Fruit fly (Drosophila melanogaster) whole organism, embryonic: ENCODE results near the gene JMJD5.

Experiments
- Antp ChIP-seq: fragments of 200-800 bp; sonication (Bioruptor generic); optimal IDR thresholded peaks from 3 replicates; lab custom pipeline; 2016; ENCODE audit warnings: missing biosample characterization, missing genetic modification characterization
- CG10321 ChIP-seq: fragments of 200-800 bp; sonication (Bioruptor generic); IDR thresholded peaks from 2 replicates; pipeline ENCODE4 v1.3.6; 2022; ENCODE audit warnings: missing biosample characterization, missing genetic modification characterization
- CG10565 ChIP-seq: fragments of 200-800 bp; sonication (Bioruptor generic); optimal IDR thresholded peaks from 3 replicates; lab custom pipeline; 2016; ENCODE audit warnings: missing biosample characterization, mild to moderate bottlenecking, missing genetic modification characterization
- CG10654 ChIP-seq: fragments of 200-800 bp; sonication (Bioruptor generic); optimal IDR thresholded peaks from 2 replicates; lab custom pipeline; 2016; ENCODE audit warnings: missing biosample characterization, missing genetic modification characterization
- CG11723 ChIP-seq: fragments of 200-800 bp; sonication (Bioruptor generic); optimal IDR thresholded peaks from 2 replicates; lab custom pipeline; 2017; ENCODE audit warnings: missing biosample characterization, mild to moderate bottlenecking, missing genetic modification characterization
- CG12155 ChIP-seq: fragments of 200-800 bp; sonication (Bioruptor generic); optimal IDR thresholded peaks from 3 replicates; lab custom pipeline; 2016; ENCODE audit warnings: missing biosample characterization, missing genetic modification characterization
- CG12391 ChIP-seq: fragments of 200-800 bp; sonication (Bioruptor generic); optimal IDR thresholded peaks from 3 replicates; lab custom pipeline; 2018; ENCODE audit warnings: missing biosample characterization, mild to moderate bottlenecking, missing genetic modification characterization, moderate library complexity
- CG13123 ChIP-seq: fragments of 200-800 bp; sonication (Bioruptor generic); optimal IDR thresholded peaks from 2 replicates; lab custom pipeline; 2016; ENCODE audit warnings: missing biosample characterization, missing genetic modification characterization
- CG14441 ChIP-seq: fragments of 200-800 bp; sonication (Bioruptor generic); IDR thresholded peaks from 2 replicates; pipeline ENCODE4 v1.3.6; 2022; ENCODE audit warnings: missing biosample characterization, missing genetic modification characterization
- CG15479 ChIP-seq: fragments of 200-800 bp; sonication (Bioruptor generic); optimal IDR thresholded peaks from 3 replicates; lab custom pipeline; 2019; ENCODE audit warnings: missing biosample characterization, mild to moderate bottlenecking, missing genetic modification characterization, moderate library complexity
- CG17361 ChIP-seq: fragments of 200-800 bp; sonication (Bioruptor generic); IDR thresholded peaks from 3 replicates; pipeline ENCODE4 v1.3.6; 2022; ENCODE audit warnings: missing biosample characterization, missing genetic modification characterization
- CG17568 ChIP-seq: fragments of 200-800 bp; sonication (Bioruptor generic); optimal IDR thresholded peaks from 2 replicates; lab custom pipeline; 2018; ENCODE audit warnings: missing biosample characterization, mild to moderate bottlenecking, missing genetic modification characterization, moderate library complexity
- CG2875 ChIP-seq: fragments of 200-800 bp; sonication (Bioruptor generic); optimal IDR thresholded peaks from 2 replicates; lab custom pipeline; 2017; ENCODE audit warnings: missing biosample characterization, mild to moderate bottlenecking, missing genetic modification characterization, missing genetic modification reagents
- CG3065 ChIP-seq: fragments of 200-800 bp; sonication (Bioruptor generic); optimal IDR thresholded peaks from 2 replicates; lab custom pipeline; 2016; ENCODE audit warnings: missing biosample characterization, missing genetic modification characterization
- CG32532 ChIP-seq: fragments of 200-800 bp; sonication (Bioruptor generic); IDR thresholded peaks from 2 replicates; pipeline ENCODE4 v1.3.6; 2022; ENCODE audit warnings: missing biosample characterization, missing genetic modification characterization
- CG43689 ChIP-seq: fragments of 200-800 bp; sonication (Bioruptor generic); IDR thresholded peaks from 2 replicates; pipeline ENCODE4 v1.3.6; 2022; ENCODE audit warnings: missing biosample characterization, missing genetic modification characterization
- CG4404 ChIP-seq: fragments of 200-800 bp; sonication (Bioruptor generic); IDR thresholded peaks from 2 replicates; pipeline ENCODE4 v1.3.6; 2022; ENCODE audit warnings: missing biosample characterization, missing genetic modification characterization
- D ChIP-seq, 2 experiments: fragments of 200-800 bp in 1 of 2; fragments of >200 bp in 1 of 2; sonication (Bioruptor generic) in 1 of 2; optimal IDR thresholded peaks; 2 replicates in 1 of 2; 3 replicates in 1 of 2; lab custom pipeline; 2017; ENCODE audit warnings: mild to moderate bottlenecking in 1 of 2, missing biosample characterization in 1 of 2, missing genetic modification characterization in 1 of 2, missing genetic modification reagents in 1 of 2
- Dip3 ChIP-seq: fragments of 200-800 bp; sonication (Bioruptor generic); optimal IDR thresholded peaks from 3 replicates; lab custom pipeline; 2016; ENCODE audit warnings: missing biosample characterization, missing genetic modification characterization
- Ets65A ChIP-seq: fragments of 200-800 bp; sonication (Bioruptor generic); peaks from one replicate; lab custom pipeline; 2016; ENCODE audit warnings: missing biosample characterization, missing genetic modification characterization
- Gsc ChIP-seq: fragments of 200-800 bp; sonication (Bioruptor generic); IDR thresholded peaks from 2 replicates; pipeline ENCODE4 v1.3.6; 2022; ENCODE audit warnings: missing biosample characterization, missing genetic modification characterization
- HLH3B ChIP-seq: fragments of 200-800 bp; sonication (Bioruptor generic); IDR thresholded peaks from 2 replicates; pipeline ENCODE4 v1.3.6; 2022; ENCODE audit warnings: missing biosample characterization, missing genetic modification characterization
- Hr39 ChIP-seq: fragments of >200 bp; optimal IDR thresholded peaks from 2 replicates; lab custom pipeline; 2017
- Kr ChIP-seq: fragments of 200-800 bp; sonication (Bioruptor generic); optimal IDR thresholded peaks from 2 replicates; lab custom pipeline; 2017; ENCODE audit warnings: missing biosample characterization, mild to moderate bottlenecking, missing genetic modification characterization
- Mad ChIP-seq: fragments of 200-800 bp; sonication (Bioruptor generic); optimal IDR thresholded peaks from 2 replicates; lab custom pipeline; 2016; ENCODE audit warnings: missing biosample characterization, missing genetic modification characterization
- Max ChIP-seq: fragments of 200-800 bp; sonication (Bioruptor generic); optimal IDR thresholded peaks from 2 replicates; lab custom pipeline; 2016; ENCODE audit warnings: missing biosample characterization, mild to moderate bottlenecking, missing genetic modification characterization
- Xbp1 ChIP-seq: fragments of 200-800 bp; sonication (Bioruptor generic); optimal IDR thresholded peaks from 3 replicates; lab custom pipeline; 2016; ENCODE audit warnings: missing biosample characterization, mild to moderate bottlenecking, missing genetic modification characterization
- Xrp1 ChIP-seq: fragments of 200-800 bp; sonication (Bioruptor generic); IDR thresholded peaks from 2 replicates; pipeline ENCODE4 v1.3.6; 2022; ENCODE audit warnings: missing biosample characterization, missing genetic modification characterization
- ato ChIP-seq: fragments of 200-800 bp; sonication (Bioruptor generic); IDR thresholded peaks from 2 replicates; pipeline ENCODE4 v1.3.6; 2022; ENCODE audit warnings: missing biosample characterization, missing genetic modification characterization; ENCODE audit not compliant: partially characterized antibody
- btn ChIP-seq: fragments of 200-800 bp; sonication (Bioruptor generic); optimal IDR thresholded peaks from 2 replicates; lab custom pipeline; 2016; ENCODE audit warnings: missing biosample characterization, missing genetic modification characterization
- cg ChIP-seq: fragments of 200-800 bp; sonication (Bioruptor generic); optimal IDR thresholded peaks from 3 replicates; lab custom pipeline; 2019; ENCODE audit warnings: missing biosample characterization, mild to moderate bottlenecking, missing genetic modification characterization, moderate library complexity
- fd102C ChIP-seq: fragments of 200-800 bp; sonication (Bioruptor generic); optimal IDR thresholded peaks from 2 replicates; lab custom pipeline; 2018; ENCODE audit warnings: missing biosample characterization, mild to moderate bottlenecking, missing genetic modification characterization, moderate library complexity
- gcm2 ChIP-seq: fragments of 200-800 bp; sonication (Bioruptor generic); optimal IDR thresholded peaks from 2 replicates; lab custom pipeline; 2016; ENCODE audit warnings: missing biosample characterization, missing genetic modification characterization
- kah ChIP-seq: fragments of 200-800 bp; sonication (Bioruptor generic); optimal IDR thresholded peaks from 2 replicates; lab custom pipeline; 2018; ENCODE audit warnings: missing biosample characterization, mild to moderate bottlenecking, missing genetic modification characterization
- kay ChIP-seq: fragments of 200-800 bp; sonication (Bioruptor generic); optimal IDR thresholded peaks from 2 replicates; lab custom pipeline; 2016; ENCODE audit warnings: missing biosample characterization, missing genetic modification characterization
- klu ChIP-seq: fragments of 200-800 bp; sonication (Bioruptor generic); IDR thresholded peaks from 2 replicates; pipeline ENCODE4 v1.3.6; 2022; ENCODE audit warnings: missing biosample characterization, missing genetic modification characterization
- p53 ChIP-seq: fragments of 200-800 bp; sonication (Bioruptor generic); optimal IDR thresholded peaks from 2 replicates; lab custom pipeline; 2016; ENCODE audit warnings: missing biosample characterization, missing genetic modification characterization
- prd ChIP-seq, 3 experiments: fragments of >200 bp in 2 of 3; fragments of 200-800 bp in 1 of 3; sonication (Bioruptor generic) in 1 of 3; optimal IDR thresholded peaks in 2 of 3; IDR thresholded peaks in 1 of 3; 2 replicates in 2 of 3; 3 replicates in 1 of 3; pipeline versions ENCODE4 v1.3.6 to Lab custom; 2017 to 2022; ENCODE audit warnings: missing biosample characterization in 1 of 3, missing genetic modification characterization in 1 of 3
- pros ChIP-seq: fragments of 200-800 bp; sonication (Bioruptor generic); optimal IDR thresholded peaks from 3 replicates; lab custom pipeline; 2019; ENCODE audit warnings: missing biosample characterization, mild to moderate bottlenecking, missing genetic modification characterization, moderate library complexity
- sens-2 ChIP-seq: fragments of 200-800 bp; sonication (Bioruptor generic); IDR thresholded peaks from 2 replicates; pipeline ENCODE4 v1.3.6; 2022; ENCODE audit warnings: missing biosample characterization, missing genetic modification characterization
- slbo ChIP-seq: fragments of 200-800 bp; sonication (Bioruptor generic); IDR thresholded peaks from 2 replicates; pipeline ENCODE4 v1.3.6; 2022; ENCODE audit warnings: missing biosample characterization, missing genetic modification characterization
- sna ChIP-seq: fragments of 200-800 bp; sonication (Bioruptor generic); IDR thresholded peaks from 2 replicates; pipeline ENCODE4 v1.3.6; 2022; ENCODE audit warnings: missing biosample characterization, missing genetic modification characterization; ENCODE audit not compliant: partially characterized antibody
- sob ChIP-seq: fragments of 200-800 bp; sonication (Bioruptor generic); IDR thresholded peaks from 2 replicates; pipeline ENCODE4 v1.3.6; 2022; ENCODE audit warnings: missing biosample characterization, missing genetic modification characterization
- stc ChIP-seq: fragments of 200-800 bp; sonication (Bioruptor generic); IDR thresholded peaks from 2 replicates; pipeline ENCODE4 v1.3.6; 2022; ENCODE audit warnings: missing biosample characterization, missing genetic modification characterization
- ttk ChIP-seq: fragments of 200-800 bp; sonication (Bioruptor generic); IDR thresholded peaks from 2 replicates; pipeline ENCODE4 v2.1.2; 2022; ENCODE audit warnings: missing biosample characterization, missing genetic modification characterization
- tup ChIP-seq: fragments of 200-800 bp; sonication (Bioruptor generic); optimal IDR thresholded peaks from 2 replicates; lab custom pipeline; 2016; ENCODE audit warnings: missing biosample characterization, mild to moderate bottlenecking, missing genetic modification characterization, moderate library complexity
- twi ChIP-seq: fragments of 200-800 bp; optimal IDR thresholded peaks from 2 replicates; lab custom pipeline; 2019; ENCODE audit warnings: missing biosample characterization, mild to moderate bottlenecking, missing genetic modification characterization, moderate library complexity
- vnd ChIP-seq: fragments of 200-800 bp; sonication (Bioruptor generic); IDR thresholded peaks from 3 replicates; pipeline ENCODE4 v1.3.6; 2022; ENCODE audit warnings: missing biosample characterization, missing genetic modification characterization; ENCODE audit not compliant: partially characterized antibody
- wdn ChIP-seq: fragments of 200-800 bp; sonication (Bioruptor generic); IDR thresholded peaks from 2 replicates; pipeline ENCODE4 v1.3.6; 2022; ENCODE audit warnings: missing biosample characterization, missing genetic modification characterization
- zfh2 ChIP-seq: fragments of 200-800 bp; sonication (Bioruptor generic); optimal IDR thresholded peaks from 2 replicates; lab custom pipeline; 2016; ENCODE audit warnings: missing biosample characterization, missing genetic modification characterization

The JMJD5 gene

dm6 chr3L:837552-838187 is 3.5 kb downstream of the JMJD5 start, which contains the start of the genes CG13901 and CG13887 (continued):
- TF ChIP-seq stc (GFP tag; lab: Robert Waterston, UW) (peak; percentile 82), Xbp1 (peak; percentile 97), CG12391 (peak; percentile 95), HLH3B (GFP tag; lab: Robert Waterston, UW) (peak; percentile 87), CG14441 (peak; percentile 92), Hr39 (lab: Kevin White, UChicago) (no peak), slbo (GFP tag; lab: Robert Waterston, UW) (peak; percentile 93), D (optimal IDR thresholded peaks at IDR 0.05; lab: Kevin White, UChicago) (no peak), D (GFP tag; optimal IDR thresholded peaks at IDR 0.05; lab: Kevin White, UChicago) (peak; percentile 76), Kr (GFP tag; lab: Kevin White, UChicago) (no peak), sens-2 (peak; percentile 55; the same call in 1 of the 2 replicates), kah (GFP tag; lab: Kevin White, UChicago) (peak; percentile 51), btn (GFP tag; lab: Kevin White, UChicago) (peak; percentile 52), CG15479 (peak; percentile 40), prd (optimal IDR thresholded peaks at IDR 0.05; lab: Kevin White, UChicago) (no peak), prd (GFP tag; IDR thresholded peaks at IDR 0.05; lab: Robert Waterston, UW) (peak; percentile 91), wdn (GFP tag; lab: Robert Waterston, UW) (peak; percentile 79), cg (GFP tag; lab: Kevin White, UChicago) (no peak), kay (GFP tag; lab: Kevin White, UChicago) (peak; percentile 94), vnd (GFP tag; lab: Robert Waterston, UW) (0 out of 3 replicates have a peak, but pooled peaks have one; percentile 32), tup (GFP tag; lab: Kevin White, UChicago) (peak; percentile 82), CG12155 (GFP tag; lab: Kevin White, UChicago) (peak; percentile 91), Gsc (GFP tag; lab: Robert Waterston, UW) (no peak; the same call in 1 of the 2 replicates), Max (GFP tag; lab: Kevin White, UChicago) (peak; percentile 95), CG3065 (peak; percentile 63), Antp (GFP tag; lab: Kevin White, UChicago) (peak; percentile 90), CG32532 (GFP tag; lab: Robert Waterston, UW) (peak; percentile 90), ato (GFP tag; lab: Robert Waterston, UW) (no peak), ttk (GFP tag; lab: Robert Waterston, UW) (peak; percentile 85), Mad (GFP tag; lab: Kevin White, UChicago) (peak; percentile 77), p53 (GFP tag; lab: Kevin White, UChicago) (peak; percentile 77), Dip3 (GFP tag; lab: Kevin White, UChicago) (peak; percentile 92), gcm2 (peak; percentile 80), pros (GFP tag; lab: Kevin White, UChicago) (peak; percentile 2), sna (GFP tag; lab: Robert Waterston, UW) (no peak), CG13123 (peak; percentile 86), Xrp1 (GFP tag; lab: Robert Waterston, UW) (peak; percentile 90), sob (GFP tag; lab: Robert Waterston, UW) (peak; percentile 91), CG17361 (peak; percentile 91), fd102C (GFP tag; lab: Kevin White, UChicago) (peak; percentile 35), CG17568 (GFP tag; lab: Kevin White, UChicago) (no peak), CG11723 (no peak), CG10321 (GFP tag; lab: Robert Waterston, UW) (peak; percentile 48; the same call in 1 of the 2 replicates), CG4404 (peak; percentile 85), CG2875 (peak; percentile 73), Ets65A (peak; percentile 99), CG10565 (GFP tag; lab: Kevin White, UChicago) (peak; percentile 45), CG43689 (GFP tag; lab: Robert Waterston, UW) (peak; percentile 59; the same call in 1 of the 2 replicates), twi (tag; lab: Kevin White, UChicago) (peak; percentile 83), CG10654 (GFP tag; lab: Kevin White, UChicago) (peak; percentile 92), zfh2 (GFP tag; lab: Kevin White, UChicago) (peak; percentile 97), klu (GFP tag; lab: Robert Waterston, UW) (peak; percentile 82)
